Worm (Caenorhabditis elegans) whole organism, L1 larva: Measurements from ENCODE around the gene pho-7.

Source experiments
- C04F5.9 ChIP-seq: sonication (generic microtip); optimal IDR thresholded peaks from 2 replicates; lab custom pipeline; 2016; ENCODE audit warnings: missing genetic modification characterization, missing compliant biosample characterization
- fkh-10 ChIP-seq: sonication (generic microtip); optimal IDR thresholded peaks from 2 replicates; lab custom pipeline; 2017; ENCODE audit warnings: missing biosample characterization, missing genetic modification reagents, missing genetic modification characterization
- fkh-4 ChIP-seq: sonication (generic microtip); optimal IDR thresholded peaks from 2 replicates; lab custom pipeline; 2016; ENCODE audit warnings: missing compliant biosample characterization, missing genetic modification characterization, borderline replicate concordance
- lin-13 ChIP-seq: fragments of 150-350 bp; optimal IDR thresholded peaks from 2 replicates; lab custom pipeline; 2014; ENCODE audit warnings: missing biosample characterization, missing genetic modification reagents, missing genetic modification characterization
- lin-39 ChIP-seq: fragments of 150-350 bp; optimal IDR thresholded peaks from 2 replicates; lab custom pipeline; 2014; ENCODE audit warnings: missing biosample characterization, missing genetic modification reagents, missing genetic modification characterization
- nhr-11 ChIP-seq: fragments of 150-350 bp; optimal IDR thresholded peaks from 2 replicates; lab custom pipeline; 2014; ENCODE audit warnings: missing biosample characterization, missing genetic modification characterization
- nhr-47 ChIP-seq: sonication (generic microtip); optimal IDR thresholded peaks from 2 replicates; lab custom pipeline; 2016; ENCODE audit warnings: mild to moderate bottlenecking, missing genetic modification characterization, moderate library complexity, missing compliant biosample characterization
- nhr-85 ChIP-seq: sonication (generic microtip); peaks from one replicate; lab custom pipeline; 2016; ENCODE audit warnings: missing genetic modification characterization, inconsistent platforms, missing compliant biosample characterization
- tbx-2 ChIP-seq: sonication (generic microtip); optimal IDR thresholded peaks from 2 replicates; lab custom pipeline; 2016; ENCODE audit warnings: missing genetic modification characterization, missing compliant biosample characterization
- unc-62 ChIP-seq: fragments of 150-350 bp; optimal IDR thresholded peaks from 2 replicates; lab custom pipeline; 2014; ENCODE audit warnings: missing biosample characterization, missing genetic modification reagents, missing genetic modification characterization
- zip-4 ChIP-seq: fragments of 200-800 bp; sonication (Bioruptor generic); optimal IDR thresholded peaks from 2 replicates; lab custom pipeline; 2018; ENCODE audit warnings: mild to moderate bottlenecking, missing genetic modification characterization, moderate library complexity, missing compliant biosample characterization
- ztf-4 ChIP-seq: fragments of 150-350 bp; optimal IDR thresholded peaks from 2 replicates; lab custom pipeline; 2014; ENCODE audit warnings: missing biosample characterization, missing genetic modification characterization

ce11 chrX:10965508-10965907 lies 24.4 kb upstream of the pho-7 start:
- TF ChIP-seq zip-4 (GFP tag; lab: Kevin White, UChicago) (no peak), nhr-47 (no peak), tbx-2 (tag; lab: Kevin White, UChicago) (no peak), C04F5.9 (tag; lab: Kevin White, UChicago) (no peak), nhr-85 (no peak), ztf-4 (tag; lab: Kevin White, UChicago) (no peak), lin-39 (no peak), fkh-4 (tag; lab: Kevin White, UChicago) (no peak), lin-13 (GFP tag; lab: Kevin White, UChicago) (no peak), fkh-10 (GFP tag; lab: Kevin White, UChicago) (no peak), nhr-11 (tag; lab: Kevin White, UChicago) (no peak), unc-62 (GFP tag; lab: Kevin White, UChicago) (no peak)
